Worm (Caenorhabditis elegans): Measurements from ENCODE around the gene str-46.

str-46 gene

DNA sequence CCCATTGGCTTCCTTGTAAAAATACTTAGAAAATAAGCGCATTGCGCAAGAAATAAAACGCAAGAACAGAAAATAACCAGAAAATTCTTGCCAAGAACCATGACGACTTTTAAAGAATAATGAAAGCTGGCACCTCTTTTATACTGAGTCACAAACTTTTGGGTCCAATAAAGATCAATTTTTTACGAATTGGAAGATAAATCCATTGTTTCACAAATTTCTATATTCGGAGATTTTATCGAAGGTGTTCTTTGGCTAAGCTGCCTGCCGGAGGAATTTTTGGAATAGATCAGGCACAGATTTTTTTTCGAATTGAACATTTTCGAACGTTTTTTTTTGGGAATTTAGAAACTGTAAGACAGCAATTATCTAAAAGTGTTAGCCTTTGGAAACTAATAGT lies 13.1 kb upstream of the str-46 start, which contains the start of gene C31B8.9:
C31B8.9 (minus strand) TSS at position 101 of the 400 bp plus-strand sequence.
- TF ChIP-seq nhr-48 (tag; optimal IDR thresholded peaks at IDR 0.05), result no peak
- TF ChIP-seq madf-9 (GFP tag; conservative IDR thresholded peaks at IDR 0.05), result no peak
- no peak for TF ChIP-seq zfp-3 (GFP tag; conservative IDR thresholded peaks at IDR 0.05)
- no peak for TF ChIP-seq lin-13 (GFP tag; optimal IDR thresholded peaks at IDR 0.05)
- peak; percentile 79 for TF ChIP-seq aha-1 (tag)
- no peak for TF ChIP-seq lin-1 (GFP tag; IDR thresholded peaks at IDR 0.05)

DNA sequence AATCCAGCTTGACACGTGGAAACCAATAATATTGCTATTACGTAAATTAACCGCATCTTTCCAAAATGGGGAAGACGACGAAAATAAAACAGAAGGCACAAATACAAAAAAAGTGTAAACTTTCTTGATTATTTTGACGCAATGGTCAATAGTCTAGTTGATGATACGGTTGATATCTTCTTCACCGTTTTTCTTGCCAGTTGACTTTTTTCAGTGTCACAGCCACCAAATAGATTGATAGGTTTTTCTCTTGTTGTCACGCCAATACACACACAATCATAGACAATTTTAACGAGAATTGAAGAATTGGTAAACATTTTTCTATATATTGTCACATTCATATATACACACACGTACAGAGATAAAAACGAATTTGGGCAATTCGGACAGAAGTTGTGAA lies 9.8 kb upstream of the str-46 start, which contains the start of gene zmp-3:
zmp-3 (minus strand) TSS at position 101 of the 400 bp plus-strand sequence.
- TF ChIP-seq ceh-32 (tag; optimal IDR thresholded peaks at IDR 0.05; ENCODE audit: poor library complexity) (no peak), nhr-28 (tag; optimal IDR thresholded peaks at IDR 0.05) (peak; percentile 28), mxl-3 (GFP tag; optimal IDR thresholded peaks at IDR 0.05) (no peak)

DNA sequence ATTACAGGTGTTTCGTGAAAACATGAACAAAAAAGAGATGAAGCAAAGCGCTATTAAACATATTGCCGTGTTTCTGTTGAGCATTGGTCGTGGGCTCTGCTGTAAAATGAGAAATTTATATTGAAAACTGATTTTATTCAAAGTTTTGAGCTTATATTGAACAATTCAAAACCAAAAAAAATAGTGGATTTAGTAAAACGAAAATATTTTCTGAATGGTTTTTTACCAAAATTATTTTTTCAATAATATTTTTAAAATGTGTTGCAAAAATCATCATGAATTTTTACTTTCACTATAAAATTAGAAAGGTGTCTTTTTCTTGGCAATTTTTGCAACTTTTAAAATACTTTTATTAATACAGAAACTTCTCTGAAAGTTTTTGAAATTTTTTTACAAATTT lies 3.5 kb upstream of the str-46 start, which contains the start of gene C31B8.7:
C31B8.7 (minus strand) TSS at position 101 of the 400 bp plus-strand sequence.
- TF ChIP-seq nhr-76 (tag; optimal IDR thresholded peaks at IDR 0.05) (no peak), Y48G9A.11 (GFP tag; IDR thresholded peaks at IDR 0.05) (no peak), jun-1 (tag; optimal IDR thresholded peaks at IDR 0.05) (no peak), F10B5.3 (tag; optimal IDR thresholded peaks at IDR 0.05) (no peak), rbr-2 (tag; optimal IDR thresholded peaks at IDR 0.05) (no peak), mdt-29 (GFP tag; IDR thresholded peaks at IDR 0.05) (no peak), aha-1 (tag) (no peak), saeg-2 (GFP tag; IDR thresholded peaks at IDR 0.05) (no peak), nhr-28 (tag; optimal IDR thresholded peaks at IDR 0.05) (no peak), php-3 (GFP tag; IDR thresholded peaks at IDR 0.05) (no peak)

DNA sequence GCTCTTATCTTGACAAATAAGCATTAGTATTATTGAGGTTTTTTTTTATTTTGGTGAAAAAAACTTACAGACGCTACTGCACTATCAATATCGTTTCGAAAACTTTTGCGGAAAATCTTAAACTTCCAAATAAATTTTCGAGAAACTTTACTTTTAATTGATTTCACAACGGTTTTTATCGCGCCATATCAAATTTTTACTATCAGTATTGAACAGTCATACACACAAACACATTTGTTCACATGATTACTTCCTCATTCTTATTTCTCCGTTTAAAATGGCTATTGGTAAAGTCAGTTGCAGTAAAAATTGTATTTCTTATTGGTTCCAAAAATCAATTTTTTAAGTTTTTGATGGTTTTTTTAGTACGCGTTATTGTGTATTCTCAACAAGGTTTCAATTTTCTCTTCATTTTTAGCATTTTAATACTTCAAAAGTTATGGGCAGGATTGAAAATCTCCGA lies 3.5 kb downstream of the str-46 start, which contains the start of gene pals-32:
pals-32 (plus strand) TSS at position 413 of the 463 bp plus-strand sequence.
- TF ChIP-seq pqm-1 (tag; optimal IDR thresholded peaks at IDR 0.05) (peak; percentile 69), skn-1 (tag; optimal IDR thresholded peaks at IDR 0.05) (no peak), daf-16 (GFP tag; optimal IDR thresholded peaks at IDR 0.05) (no peak), daf-16 (tag; optimal IDR thresholded peaks at IDR 0.05) (peak; percentile 62), saeg-2 (GFP tag; IDR thresholded peaks at IDR 0.05) (no peak), mdl-1 (tag; optimal IDR thresholded peaks at IDR 0.05) (no peak), mep-1 (tag; optimal IDR thresholded peaks at IDR 0.05) (no peak), lin-15B (tag; optimal IDR thresholded peaks at IDR 0.05) (no peak), nhr-28 (tag; optimal IDR thresholded peaks at IDR 0.05) (peak; percentile 55), ctbp-1 (GFP tag; IDR thresholded peaks at IDR 0.05) (no peak)

DNA sequence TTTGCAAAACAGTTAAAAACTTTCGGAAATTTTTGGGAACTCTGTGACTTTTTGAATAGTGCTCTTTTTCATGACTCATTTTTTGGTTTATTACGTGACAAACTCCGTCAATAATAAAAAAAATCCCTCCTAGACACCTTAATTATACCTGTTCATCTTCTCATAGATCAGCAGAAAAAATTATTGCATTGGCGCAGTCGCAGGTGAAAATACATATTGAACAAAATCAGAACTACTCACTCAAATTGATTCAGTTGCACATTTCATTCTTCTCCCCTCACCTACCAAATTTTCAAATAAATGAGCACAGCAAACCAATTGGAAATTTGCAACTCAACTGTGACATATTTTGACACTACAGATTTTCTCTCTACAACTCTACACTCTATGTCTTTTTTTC lies 6.8 kb downstream of the str-46 start, which contains the start of gene srh-127:
srh-127 (plus strand) TSS at position 301 of the 400 bp plus-strand sequence.
- no peak for TF ChIP-seq unc-39 (tag; optimal IDR thresholded peaks at IDR 0.05)
- no peak for TF ChIP-seq dmd-6 (GFP tag; IDR thresholded peaks at IDR 0.05)
- no peak for TF ChIP-seq sdz-12 (GFP tag; optimal IDR thresholded peaks at IDR 0.05)
- TF ChIP-seq nhr-25 (tag; optimal IDR thresholded peaks at IDR 0.05; ENCODE audit: borderline replicate concordance, insufficient read depth), result no peak
- TF ChIP-seq fkh-10 (GFP tag; optimal IDR thresholded peaks at IDR 0.05), result no peak
- TF ChIP-seq mes-2 (tag; optimal IDR thresholded peaks at IDR 0.05; ENCODE audit: poor library complexity, severe bottlenecking), result no peak
- no peak for TF ChIP-seq lir-3 (tag; optimal IDR thresholded peaks at IDR 0.05)
- no peak for TF ChIP-seq ztf-7 (tag; optimal IDR thresholded peaks at IDR 0.05)
- no peak for TF ChIP-seq lin-13 (GFP tag; optimal IDR thresholded peaks at IDR 0.05)
- TF ChIP-seq zag-1 (tag; optimal IDR thresholded peaks at IDR 0.05), result no peak

Data from whole organism, L4 larva.